Fruit fly (Drosophila melanogaster) whole organism, prepupa: ENCODE measurements around the gene eRF1.
A peak's percentile ranks its signal among the peaks of the same experiment; 100 is the strongest.

Experiments used
- CG10631 ChIP-seq: fragments of 200-800 bp; sonication (Bioruptor generic); optimal IDR thresholded peaks from 2 replicates; lab custom pipeline; 2016; ENCODE audit warnings: missing biosample characterization, missing genetic modification characterization
- CG10669 ChIP-seq: fragments of 200-800 bp; sonication (Bioruptor generic); optimal IDR thresholded peaks from 3 replicates; lab custom pipeline; 2018; ENCODE audit warnings: missing biosample characterization, mild to moderate bottlenecking, missing genetic modification characterization, moderate library complexity
- CG11294 ChIP-seq: fragments of 200-800 bp; sonication (Bioruptor generic); IDR thresholded peaks from 2 replicates; pipeline ENCODE4 v1.3.6; 2022; ENCODE audit warnings: missing biosample characterization, missing genetic modification characterization
- CG15336 ChIP-seq: fragments of 200-800 bp; sonication (Bioruptor generic); IDR thresholded peaks from 2 replicates; pipeline ENCODE4 v1.3.6; 2022; ENCODE audit warnings: missing biosample characterization, missing genetic modification characterization
- CG1621 ChIP-seq: fragments of 200-800 bp; sonication (Bioruptor generic); optimal IDR thresholded peaks from 3 replicates; lab custom pipeline; 2018; ENCODE audit warnings: missing biosample characterization, mild to moderate bottlenecking, missing genetic modification characterization
- CG16779 ChIP-seq: fragments of 200-800 bp; sonication (Bioruptor generic); optimal IDR thresholded peaks from 3 replicates; lab custom pipeline; 2017; ENCODE audit warnings: missing biosample characterization, mild to moderate bottlenecking, missing genetic modification characterization
- CG31627 ChIP-seq: fragments of 200-800 bp; sonication (Bioruptor generic); optimal IDR thresholded peaks from 3 replicates; lab custom pipeline; 2016; ENCODE audit warnings: missing biosample characterization, missing genetic modification characterization
- CG32006 ChIP-seq: fragments of 200-800 bp; sonication (Bioruptor generic); optimal IDR thresholded peaks from 3 replicates; lab custom pipeline; 2017; ENCODE audit warnings: missing biosample characterization, mild to moderate bottlenecking, missing genetic modification characterization
- CG34406 ChIP-seq: fragments of 200-800 bp; sonication (Bioruptor generic); optimal IDR thresholded peaks from 3 replicates; lab custom pipeline; 2016; ENCODE audit warnings: missing biosample characterization, missing genetic modification characterization
- CG3919 ChIP-seq: fragments of 200-800 bp; sonication (Bioruptor generic); optimal IDR thresholded peaks from 3 replicates; lab custom pipeline; 2016; ENCODE audit warnings: missing biosample characterization, missing genetic modification characterization
- CG4318 ChIP-seq: fragments of 200-800 bp; sonication (Bioruptor generic); optimal IDR thresholded peaks from 3 replicates; lab custom pipeline; 2017; ENCODE audit warnings: missing biosample characterization, mild to moderate bottlenecking, missing genetic modification characterization
- CG6276 ChIP-seq: fragments of 200-800 bp; sonication (Bioruptor generic); optimal IDR thresholded peaks from 2 replicates; lab custom pipeline; 2017; ENCODE audit warnings: missing biosample characterization, mild to moderate bottlenecking, missing genetic modification characterization
- CG6792 ChIP-seq: fragments of 200-800 bp; sonication (Bioruptor generic); optimal IDR thresholded peaks from 3 replicates; lab custom pipeline; 2016; ENCODE audit warnings: missing biosample characterization, missing genetic modification characterization
- CG6854 ChIP-seq: fragments of 200-800 bp; sonication (Bioruptor generic); optimal IDR thresholded peaks from 2 replicates; lab custom pipeline; 2017; ENCODE audit warnings: missing biosample characterization, mild to moderate bottlenecking, missing genetic modification characterization
- CG8119 ChIP-seq: fragments of 200-800 bp; sonication (Bioruptor generic); IDR thresholded peaks from 3 replicates; pipeline ENCODE4 v1.3.6; 2022; ENCODE audit warnings: missing biosample characterization, missing genetic modification characterization
- CG8632 ChIP-seq: fragments of 200-800 bp; sonication (Bioruptor generic); optimal IDR thresholded peaks from 3 replicates; lab custom pipeline; 2016; ENCODE audit warnings: missing biosample characterization, missing genetic modification characterization
- Eip75B ChIP-seq: fragments of 200-800 bp; sonication (Bioruptor generic); optimal IDR thresholded peaks from 3 replicates; lab custom pipeline; 2016; ENCODE audit warnings: missing biosample characterization, missing genetic modification characterization
- Eip78C ChIP-seq: fragments of 200-800 bp; sonication (Bioruptor generic); peaks from one replicate; lab custom pipeline; 2016; ENCODE audit warnings: missing biosample characterization, missing genetic modification characterization
- Ets21C ChIP-seq: fragments of 200-800 bp; sonication (Bioruptor generic); optimal IDR thresholded peaks from 3 replicates; lab custom pipeline; 2016; ENCODE audit warnings: missing biosample characterization, missing genetic modification characterization
- Gug ChIP-seq: fragments of 200-800 bp; sonication (Bioruptor generic); IDR thresholded peaks from 2 replicates; pipeline ENCODE4 v1.3.6; 2022; ENCODE audit warnings: missing biosample characterization, missing genetic modification characterization
- Lpt ChIP-seq: fragments of 200-800 bp; sonication (Bioruptor generic); optimal IDR thresholded peaks from 3 replicates; lab custom pipeline; 2016; ENCODE audit warnings: missing biosample characterization, missing genetic modification characterization
- Met ChIP-seq: fragments of 200-800 bp; sonication (Bioruptor generic); optimal IDR thresholded peaks from 3 replicates; lab custom pipeline; 2016; ENCODE audit warnings: missing biosample characterization, missing genetic modification characterization
- OdsH ChIP-seq: fragments of 200-800 bp; sonication (Bioruptor generic); optimal IDR thresholded peaks from 3 replicates; lab custom pipeline; 2016; ENCODE audit warnings: missing biosample characterization, missing genetic modification characterization
- Smox ChIP-seq: fragments of 200-800 bp; sonication (Bioruptor generic); optimal IDR thresholded peaks from 3 replicates; lab custom pipeline; 2016; ENCODE audit warnings: missing biosample characterization, missing genetic modification characterization
- Sox14 ChIP-seq: fragments of 200-800 bp; sonication (Bioruptor generic); optimal IDR thresholded peaks from 3 replicates; lab custom pipeline; 2016; ENCODE audit warnings: missing biosample characterization, missing genetic modification characterization
- Sox15 ChIP-seq: fragments of 200-800 bp; sonication (Bioruptor generic); optimal IDR thresholded peaks from 3 replicates; lab custom pipeline; 2016; ENCODE audit warnings: missing biosample characterization, missing genetic modification characterization
- achi ChIP-seq: fragments of 200-800 bp; sonication (Bioruptor generic); optimal IDR thresholded peaks from 3 replicates; lab custom pipeline; 2016; ENCODE audit warnings: missing biosample characterization, missing genetic modification characterization
- acj6 ChIP-seq: fragments of 200-800 bp; sonication (Bioruptor generic); optimal IDR thresholded peaks from 3 replicates; lab custom pipeline; 2016; ENCODE audit warnings: missing biosample characterization, missing genetic modification characterization
- dsx ChIP-seq: fragments of 200-800 bp; optimal IDR thresholded peaks from 3 replicates; lab custom pipeline; 2019; ENCODE audit warnings: missing biosample characterization, mild to moderate bottlenecking, missing genetic modification characterization, moderate library complexity; ENCODE audit not compliant: poor library complexity, severe bottlenecking
- eg ChIP-seq: fragments of 200-800 bp; sonication (Bioruptor generic); IDR thresholded peaks from 3 replicates; pipeline ENCODE4 v1.3.6; 2022; ENCODE audit warnings: missing biosample characterization, missing genetic modification characterization
- esn ChIP-seq: fragments of 200-800 bp; sonication (Bioruptor generic); optimal IDR thresholded peaks from 2 replicates; lab custom pipeline; 2016; ENCODE audit warnings: missing biosample characterization, mild to moderate bottlenecking, missing genetic modification characterization, moderate library complexity
- fd59A ChIP-seq: fragments of 200-800 bp; sonication (Bioruptor generic); optimal IDR thresholded peaks from 2 replicates; lab custom pipeline; 2017; ENCODE audit warnings: missing biosample characterization, mild to moderate bottlenecking, missing genetic modification characterization, missing genetic modification reagents
- fd85E ChIP-seq: fragments of 200-800 bp; sonication (Bioruptor generic); optimal IDR thresholded peaks from 3 replicates; lab custom pipeline; 2016; ENCODE audit warnings: missing biosample characterization, missing genetic modification characterization
- fkh ChIP-seq: fragments of 200-800 bp; sonication (Bioruptor generic); optimal IDR thresholded peaks from 3 replicates; lab custom pipeline; 2017; ENCODE audit warnings: missing biosample characterization, mild to moderate bottlenecking, missing genetic modification characterization, moderate library complexity
- lz ChIP-seq: fragments of 200-800 bp; sonication (Bioruptor generic); optimal IDR thresholded peaks from 3 replicates; lab custom pipeline; 2016; ENCODE audit warnings: missing biosample characterization, missing genetic modification characterization
- spab ChIP-seq: fragments of 200-800 bp; sonication (Bioruptor generic); optimal IDR thresholded peaks from 2 replicates; lab custom pipeline; 2017; ENCODE audit warnings: missing biosample characterization, mild to moderate bottlenecking, missing genetic modification characterization, missing genetic modification reagents
- ss ChIP-seq, 2 experiments: fragments of 200-800 bp; sonication (Bioruptor generic); optimal IDR thresholded peaks; 2 replicates in 1 of 2; 3 replicates in 1 of 2; lab custom pipeline; 2017 to 2018; ENCODE audit warnings: mild to moderate bottlenecking in 2 of 2, missing biosample characterization in 2 of 2, missing genetic modification characterization in 2 of 2, moderate library complexity in 1 of 2
- svp ChIP-seq: fragments of 200-800 bp; sonication (Bioruptor generic); peaks from one replicate; lab custom pipeline; 2016; ENCODE audit warnings: missing biosample characterization, missing genetic modification characterization
- topi ChIP-seq: fragments of 200-800 bp; sonication (Bioruptor generic); optimal IDR thresholded peaks from 3 replicates; lab custom pipeline; 2016; ENCODE audit warnings: missing biosample characterization, missing genetic modification characterization
- vri ChIP-seq: fragments of 200-800 bp; sonication (Bioruptor generic); optimal IDR thresholded peaks from 3 replicates; lab custom pipeline; 2016; ENCODE audit warnings: missing biosample characterization, mild to moderate bottlenecking, missing genetic modification characterization

eRF1 gene

DNA sequence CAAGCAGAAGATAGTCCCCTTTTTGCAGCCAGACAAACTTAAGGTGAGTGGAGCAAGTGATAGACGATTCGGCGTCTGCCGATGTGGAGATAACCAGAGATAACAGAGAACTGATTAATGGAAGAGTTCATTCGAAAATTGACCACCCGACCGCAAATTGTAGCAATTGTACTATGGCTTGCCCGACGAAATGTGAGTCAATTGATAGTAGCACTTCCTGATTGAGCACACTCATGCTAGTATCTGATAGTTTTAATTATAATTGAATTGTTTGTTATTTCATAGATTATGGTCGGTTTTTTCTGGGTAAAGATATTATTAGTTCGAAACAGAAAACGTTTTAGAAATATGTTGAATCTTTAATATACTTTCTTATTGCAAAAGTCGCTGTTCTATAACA is 6.2 kb downstream of the eRF1 start:
- TF ChIP-seq CG3919 (GFP tag; lab: Kevin White, UChicago), result no peak
- TF ChIP-seq CG6276 (GFP tag; lab: Kevin White, UChicago), result no peak
- no peak for TF ChIP-seq CG10669 (GFP tag; lab: Kevin White, UChicago)
- no peak for TF ChIP-seq CG32006
- TF ChIP-seq dsx, result no peak
- TF ChIP-seq Sox15 (GFP tag; lab: Kevin White, UChicago), result no peak
- TF ChIP-seq achi (GFP tag; lab: Kevin White, UChicago), result no peak
- TF ChIP-seq CG31627 (GFP tag; lab: Kevin White, UChicago), result no peak
- no peak for TF ChIP-seq CG6792 (GFP tag; lab: Kevin White, UChicago)
- TF ChIP-seq Lpt (GFP tag; lab: Kevin White, UChicago), result no peak
- no peak for TF ChIP-seq esn (GFP tag; lab: Kevin White, UChicago)
- no peak for TF ChIP-seq OdsH (GFP tag; lab: Kevin White, UChicago)
- no peak for TF ChIP-seq CG15336 (GFP tag; lab: Robert Waterston, UW)
- TF ChIP-seq CG6854 (GFP tag; lab: Kevin White, UChicago), result no peak
- TF ChIP-seq ss (GFP tag; optimal IDR thresholded peaks at IDR 0.05; lab: Kevin White, UChicago), result no peak
- no peak for TF ChIP-seq fkh (GFP tag; lab: Kevin White, UChicago)
- TF ChIP-seq CG10631 (GFP tag; lab: Kevin White, UChicago), result no peak

DNA sequence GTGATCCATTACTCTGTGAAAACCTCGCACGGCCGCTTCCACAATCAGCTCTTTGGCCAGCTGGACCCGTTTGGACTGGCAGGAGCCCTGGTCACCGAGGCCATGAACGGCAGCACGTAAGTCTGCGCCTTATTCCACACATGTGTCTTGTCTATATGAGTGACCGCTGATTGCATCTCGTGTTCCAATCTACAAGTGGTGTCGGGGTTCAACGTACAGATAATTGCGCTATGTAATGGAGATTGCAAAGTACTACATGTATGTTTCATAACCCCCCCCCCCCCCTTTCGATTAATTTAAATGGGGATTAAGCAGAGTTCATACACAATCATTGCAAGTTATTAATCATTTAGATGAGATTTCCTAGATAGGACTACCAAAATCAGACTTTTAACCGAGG is 6.7 kb downstream of the eRF1 start:
- TF ChIP-seq dsx (no peak), spab (no peak), svp (peak; percentile 98), lz (no peak), CG16779 (tag; lab: Kevin White, UChicago) (no peak), CG8632 (GFP tag; lab: Kevin White, UChicago) (no peak), acj6 (GFP tag; lab: Kevin White, UChicago) (no peak), fd85E (GFP tag; lab: Kevin White, UChicago) (no peak)

DNA sequence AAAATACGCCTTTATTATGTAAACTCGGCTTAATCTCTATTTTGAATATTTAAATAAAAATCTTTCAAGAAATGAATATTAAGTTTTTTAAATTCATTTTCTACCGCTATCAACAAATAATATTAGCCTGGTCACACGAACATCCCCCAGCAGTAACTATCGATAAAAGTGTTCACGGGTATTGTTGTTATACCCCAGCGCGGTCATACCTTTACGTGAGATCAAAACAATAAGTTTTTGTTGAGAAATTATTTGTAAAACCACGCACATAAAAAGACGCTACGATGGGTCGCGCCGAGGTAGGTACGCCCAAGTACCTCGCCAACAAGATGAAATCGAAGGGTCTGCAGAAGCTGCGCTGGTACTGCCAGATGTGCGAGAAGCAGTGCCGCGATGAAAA is 8.5 kb downstream of the eRF1 start, which contains the start of gene kin17:
Gene kin17 (plus strand): TSS at position 195 of the 400 bp plus-strand sequence.
- TF ChIP-seq CG8119 (no peak), CG8632 (GFP tag; lab: Kevin White, UChicago) (no peak), Sox14 (GFP tag; lab: Kevin White, UChicago) (no peak), CG4318 (GFP tag; lab: Kevin White, UChicago) (no peak), Eip75B (GFP tag; lab: Kevin White, UChicago) (no peak), ss (GFP tag; optimal IDR thresholded peaks at IDR 0.05; lab: Kevin White, UChicago) (no peak), Gug (GFP tag; lab: Robert Waterston, UW) (no peak), topi (GFP tag; lab: Kevin White, UChicago) (no peak), CG32006 (no peak), CG31627 (GFP tag; lab: Kevin White, UChicago) (no peak), vri (GFP tag; lab: Kevin White, UChicago) (no peak)
- TF ChIP-seq, all 60 proteins: peak for 0

DNA sequence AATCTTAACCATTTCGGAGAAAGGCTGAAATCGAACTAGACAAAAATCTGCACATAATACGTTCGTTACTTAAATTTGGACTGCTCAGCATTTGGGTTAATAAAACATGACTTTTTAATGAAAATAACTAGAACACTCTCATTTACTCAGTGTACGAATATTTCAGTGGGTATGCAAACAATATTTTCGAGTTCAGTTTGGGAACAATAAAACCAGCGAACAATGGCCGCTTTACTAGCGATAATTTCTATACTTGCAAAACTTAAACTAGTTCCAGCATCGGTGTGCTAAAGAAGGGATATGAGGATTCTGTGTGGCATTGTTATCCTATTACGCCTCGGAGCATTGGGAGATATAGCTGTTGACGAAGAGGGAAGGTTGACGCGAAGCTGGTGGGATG is 10.1 kb downstream of the eRF1 start, which contains the start of gene CG5665:
Gene CG5665 (plus strand): TSS at position 301 of the 400 bp plus-strand sequence.
- TF ChIP-seq Smox (GFP tag; lab: Kevin White, UChicago) (no peak), CG6276 (GFP tag; lab: Kevin White, UChicago) (no peak)

DNA sequence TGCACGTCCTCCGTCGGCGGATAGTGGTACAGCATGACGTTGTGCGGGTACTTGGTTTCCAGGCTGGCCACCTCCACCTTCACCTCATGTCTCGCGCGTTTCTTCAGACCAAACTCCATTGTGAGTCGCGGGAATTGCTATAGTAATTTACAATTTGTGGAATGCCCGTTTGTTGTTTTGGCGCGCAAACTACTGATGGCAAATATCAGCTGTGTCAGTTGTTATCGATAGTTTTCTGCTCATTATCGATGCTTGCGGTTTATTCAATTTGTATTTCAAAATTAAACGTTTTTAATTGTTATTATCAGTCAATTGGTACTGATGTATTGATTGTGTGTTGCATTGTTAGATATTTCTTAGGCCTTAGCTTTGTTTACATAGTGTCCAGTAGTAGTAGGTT is 13.2 kb downstream of the eRF1 start, which contains the start of gene Prim2:
Gene Prim2 (minus strand): TSS at position 197 of the 400 bp plus-strand sequence.
- TF ChIP-seq CG10669 (GFP tag; lab: Kevin White, UChicago) (no peak), lz (no peak), Ets21C (GFP tag; lab: Kevin White, UChicago) (no peak), CG8632 (GFP tag; lab: Kevin White, UChicago) (no peak), Gug (GFP tag; lab: Robert Waterston, UW) (no peak), CG10631 (GFP tag; lab: Kevin White, UChicago) (no peak), vri (GFP tag; lab: Kevin White, UChicago) (no peak), acj6 (GFP tag; lab: Kevin White, UChicago) (no peak), CG11294 (no peak), CG34406 (GFP tag; lab: Kevin White, UChicago) (no peak), Met (GFP tag; lab: Kevin White, UChicago) (no peak), CG1621 (tag; lab: Kevin White, UChicago) (no peak), fd59A (no peak), esn (GFP tag; lab: Kevin White, UChicago) (no peak), eg (GFP tag; lab: Robert Waterston, UW) (no peak), Eip78C (GFP tag; lab: Kevin White, UChicago) (no peak)
